Worm (Caenorhabditis elegans): ENCODE data around the gene nlp-23.

Gene nlp-23

DNA sequence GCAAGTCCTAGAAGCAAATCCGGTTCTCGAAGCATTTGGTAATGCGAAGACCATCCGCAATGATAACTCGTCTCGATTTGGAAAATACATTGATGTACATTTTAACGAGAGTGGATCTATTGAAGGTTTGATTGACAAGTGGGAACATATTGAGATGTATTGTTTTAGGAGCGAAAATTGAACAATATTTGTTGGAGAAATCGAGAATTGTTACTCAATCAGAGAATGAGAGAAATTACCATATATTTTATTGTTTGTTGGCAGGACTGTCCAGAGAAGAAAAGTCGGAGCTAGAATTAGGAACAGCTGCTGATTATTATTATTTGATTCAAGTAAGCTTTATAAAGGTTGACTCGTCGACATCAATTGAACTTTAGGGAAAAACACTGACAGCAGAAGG lies 38.3 kb downstream of the nlp-23 start:
- TF ChIP-seq irx-1 (tag; optimal IDR thresholded peaks at IDR 0.05) (no peak), lin-35 (GFP tag; optimal IDR thresholded peaks at IDR 0.05) (no peak), nhr-47 (tag; optimal IDR thresholded peaks at IDR 0.05) (no peak), nhr-28 (tag; optimal IDR thresholded peaks at IDR 0.05) (no peak), ceh-88 (GFP tag; IDR thresholded peaks at IDR 0.05) (no peak), snu-23 (GFP tag; optimal IDR thresholded peaks at IDR 0.05) (no peak), hpl-2 (GFP tag; optimal IDR thresholded peaks at IDR 0.05) (no peak), nhr-76 (tag; optimal IDR thresholded peaks at IDR 0.05) (no peak), pax-3 (tag; optimal IDR thresholded peaks at IDR 0.05) (no peak), ama-1 (optimal IDR thresholded peaks at IDR 0.05) (no peak)

DNA sequence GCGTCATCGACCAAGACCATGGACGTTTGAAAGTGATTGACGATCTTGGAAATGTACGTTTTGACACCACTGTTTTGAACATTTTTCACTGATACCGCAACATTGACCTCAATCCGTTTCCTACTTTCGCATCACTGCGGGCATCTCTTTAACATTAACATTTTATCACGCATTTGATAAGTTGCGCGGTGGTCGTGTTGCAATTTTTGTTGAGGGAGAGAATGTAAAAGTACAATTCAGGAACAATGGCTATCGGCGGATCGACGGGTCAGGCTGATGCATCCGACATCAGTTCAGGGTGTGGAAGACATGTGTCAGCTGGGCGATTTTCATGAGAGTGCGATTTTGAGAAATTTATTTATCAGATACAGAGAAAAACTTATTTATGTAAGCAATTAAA lies 39.5 kb downstream of the nlp-23 start:
- TF ChIP-seq nhr-47 (tag; optimal IDR thresholded peaks at IDR 0.05) = no peak
- peak; percentile 82 for TF ChIP-seq blmp-1 (tag; optimal IDR thresholded peaks at IDR 0.05)
- no peak for TF ChIP-seq nhr-11 (tag; optimal IDR thresholded peaks at IDR 0.05)
- TF ChIP-seq hlh-17 (GFP tag; optimal IDR thresholded peaks at IDR 0.05; ENCODE audit: borderline replicate concordance) = no peak
- no peak for TF ChIP-seq pqm-1 (tag; optimal IDR thresholded peaks at IDR 0.05)
- TF ChIP-seq xbp-1 (tag; optimal IDR thresholded peaks at IDR 0.05) = no peak
- no peak for TF ChIP-seq egl-13 (tag; optimal IDR thresholded peaks at IDR 0.05)
- no peak for TF ChIP-seq ets-5 (GFP tag; IDR thresholded peaks at IDR 0.05)
- TF ChIP-seq lir-3 (tag; optimal IDR thresholded peaks at IDR 0.05; ENCODE audit: poor library complexity) = no peak
- no peak for TF ChIP-seq efl-1 (optimal IDR thresholded peaks at IDR 0.05)
- TF ChIP-seq efl-1 (GFP tag; optimal IDR thresholded peaks at IDR 0.05 in 1 of 2) = peak in 1 of 2 experiments; percentile 44
- TF ChIP-seq unc-62 (GFP tag; optimal IDR thresholded peaks at IDR 0.05) = no peak
- TF ChIP-seq isw-1 (GFP tag; IDR thresholded peaks at IDR 0.05) = no peak
- no peak for TF ChIP-seq unc-86 (tag; optimal IDR thresholded peaks at IDR 0.05)
- TF ChIP-seq fos-1 (tag; optimal IDR thresholded peaks at IDR 0.05) = no peak
- TF ChIP-seq grh-1 (GFP tag; IDR thresholded peaks at IDR 0.05) = no peak
- TF ChIP-seq ceh-63 (GFP tag; optimal IDR thresholded peaks at IDR 0.05) = no peak

DNA sequence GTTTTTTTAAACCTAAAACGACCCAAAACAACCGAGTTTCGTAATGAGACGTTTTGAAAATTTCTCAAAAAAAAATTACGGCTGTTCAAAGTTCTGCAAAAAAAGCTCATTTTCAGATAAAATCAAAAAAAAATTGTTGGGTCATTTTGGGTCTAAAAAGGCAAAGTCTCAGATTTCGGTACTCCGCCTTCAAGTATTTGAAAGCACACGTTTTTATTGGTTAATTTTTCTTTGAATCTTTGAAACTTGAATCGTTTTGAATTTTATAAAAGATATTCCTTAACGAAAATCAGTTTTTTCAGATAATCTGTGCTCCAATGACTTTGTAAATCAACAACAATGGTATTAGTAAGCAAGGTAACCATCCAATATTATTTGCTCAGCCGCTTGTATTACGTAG lies 40.0 kb downstream of the nlp-23 start, which contains the start of gene hum-6:
TSS of gene hum-6 (plus strand) at position 301 of the 400 bp plus-strand sequence.
- no peak for TF ChIP-seq isw-1 (GFP tag; IDR thresholded peaks at IDR 0.05)
- no peak for TF ChIP-seq grh-1 (GFP tag; IDR thresholded peaks at IDR 0.05)
- no peak for TF ChIP-seq rnt-1 (tag; optimal IDR thresholded peaks at IDR 0.05)
- no peak for TF ChIP-seq lin-13 (GFP tag; optimal IDR thresholded peaks at IDR 0.05)
- no peak for TF ChIP-seq snu-23 (GFP tag; optimal IDR thresholded peaks at IDR 0.05)
- TF ChIP-seq pax-3 (tag; optimal IDR thresholded peaks at IDR 0.05) = no peak
- TF ChIP-seq mdl-1 (tag; optimal IDR thresholded peaks at IDR 0.05) = no peak
- TF ChIP-seq sptf-1 (tag; optimal IDR thresholded peaks at IDR 0.05) = no peak
- no peak for TF ChIP-seq ceh-88 (GFP tag; IDR thresholded peaks at IDR 0.05)

DNA sequence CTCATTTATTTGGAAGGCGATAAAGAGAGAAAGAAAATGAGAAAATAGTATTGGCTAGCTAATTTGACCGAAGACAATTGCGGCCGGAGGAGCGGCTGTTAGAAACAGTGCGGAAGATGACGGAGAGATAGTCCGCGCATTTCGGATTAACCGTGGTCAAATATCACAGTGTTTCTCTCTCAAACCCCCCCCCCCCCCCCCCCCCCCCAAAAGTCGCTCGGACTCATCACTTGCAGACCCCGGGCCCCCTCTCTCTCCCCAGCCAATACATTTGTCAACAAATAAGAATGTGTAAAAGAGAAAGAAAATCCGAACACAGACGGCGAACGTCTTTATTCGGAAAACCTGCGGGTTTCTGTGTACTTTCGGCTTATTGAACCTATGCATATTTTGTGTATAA lies 40.9 kb downstream of the nlp-23 start:
- TF ChIP-seq fkh-4 (tag; optimal IDR thresholded peaks at IDR 0.05; ENCODE audit: borderline replicate concordance) (no peak), efl-1 (optimal IDR thresholded peaks at IDR 0.05) (no peak), efl-1 (GFP tag; optimal IDR thresholded peaks at IDR 0.05 in 1 of 2) (peak in 1 of 2 experiments; percentile 80), blmp-1 (tag; optimal IDR thresholded peaks at IDR 0.05) (peak; percentile 35)

DNA sequence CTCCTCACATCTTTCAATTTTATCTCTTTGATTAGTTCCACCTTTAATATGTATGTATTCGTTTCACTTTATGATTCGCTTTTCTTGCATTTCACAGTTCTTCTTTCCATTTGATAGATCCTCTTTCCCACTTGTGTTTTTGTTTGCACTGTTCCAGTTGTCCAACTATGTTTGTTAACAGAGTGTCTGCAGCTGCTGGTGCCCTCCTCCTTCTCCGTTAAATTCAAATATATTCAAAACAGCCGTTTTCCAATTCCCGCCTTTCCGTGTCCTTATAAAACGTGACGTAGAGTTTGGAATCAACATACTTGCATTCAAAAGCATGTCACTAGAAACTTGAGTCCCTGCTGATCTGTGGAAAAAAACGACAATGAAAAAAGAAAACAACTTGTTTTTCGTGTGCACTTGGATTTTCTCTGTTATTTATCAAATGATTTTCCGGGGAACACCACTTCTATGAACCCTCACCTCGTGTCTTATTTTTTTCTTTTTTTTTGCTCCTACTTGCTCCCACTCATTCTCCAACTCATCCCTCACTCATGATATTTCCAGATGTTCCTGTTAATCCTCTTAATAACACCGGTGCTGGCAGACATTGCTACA lies 48.5 kb downstream of the nlp-23 start, which contains the start of gene T10H10.2:
TSS of gene T10H10.2 (plus strand) at position 553 of the 603 bp plus-strand sequence.
- TF ChIP-seq C34B4.2 (tag; optimal IDR thresholded peaks at IDR 0.05) = no peak
- no peak for TF ChIP-seq hlh-17 (GFP tag; optimal IDR thresholded peaks at IDR 0.05; ENCODE audit: borderline replicate concordance)
- peak; percentile 51 for TF ChIP-seq blmp-1 (tag; optimal IDR thresholded peaks at IDR 0.05)
- no peak for TF ChIP-seq egl-27 (tag; optimal IDR thresholded peaks at IDR 0.05)
- TF ChIP-seq zag-1 (tag; optimal IDR thresholded peaks at IDR 0.05) = no peak

Measured in whole organism, L1 larva.